Fruit fly (Drosophila melanogaster) whole organism, adult: Measurements from ENCODE around the gene Scgdelta.

Experiments
- CG12768 ChIP-seq: fragments of 200-800 bp; sonication (Bioruptor generic); optimal IDR thresholded peaks from 2 replicates; lab custom pipeline; 2017; ENCODE audit warnings: missing biosample characterization, missing genetic modification characterization, mild to moderate bottlenecking, moderate library complexity, missing genetic modification reagents
- CG14711 ChIP-seq: fragments of 200-800 bp; sonication (Bioruptor generic); optimal IDR thresholded peaks from 2 replicates; lab custom pipeline; 2018; ENCODE audit warnings: missing biosample characterization, mild to moderate bottlenecking, missing genetic modification characterization, moderate library complexity
- CG33017 ChIP-seq: fragments of 200-800 bp; sonication (Bioruptor generic); optimal IDR thresholded peaks from 2 replicates; lab custom pipeline; 2018; ENCODE audit warnings: missing biosample characterization, mild to moderate bottlenecking, missing genetic modification characterization, moderate library complexity
- CG5204 ChIP-seq: fragments of 200-800 bp; sonication (Bioruptor generic); optimal IDR thresholded peaks from 2 replicates; lab custom pipeline; 2016; ENCODE audit warnings: missing biosample characterization, missing genetic modification characterization
- CG7045 ChIP-seq: fragments of 200-800 bp; sonication (Bioruptor generic); optimal IDR thresholded peaks from 2 replicates; lab custom pipeline; 2017; ENCODE audit warnings: missing biosample characterization, mild to moderate bottlenecking, missing genetic modification characterization
- Crg-1 ChIP-seq: fragments of 200-800 bp; sonication (Bioruptor generic); optimal IDR thresholded peaks from 2 replicates; lab custom pipeline; 2016; ENCODE audit warnings: missing biosample characterization, missing genetic modification characterization
- Hr96 ChIP-seq: fragments of 200-800 bp; sonication (Bioruptor generic); optimal IDR thresholded peaks from 2 replicates; lab custom pipeline; 2016; ENCODE audit warnings: missing biosample characterization, missing genetic modification characterization
- Mnt ChIP-seq: fragments of 200-800 bp; sonication (Bioruptor generic); optimal IDR thresholded peaks from 2 replicates; lab custom pipeline; 2016; ENCODE audit warnings: missing biosample characterization, mild to moderate bottlenecking, missing genetic modification characterization
- bab1 ChIP-seq: fragments of 200-800 bp; sonication (Bioruptor generic); optimal IDR thresholded peaks from 3 replicates; lab custom pipeline; 2019; ENCODE audit warnings: missing biosample characterization, mild to moderate bottlenecking, missing genetic modification characterization, moderate library complexity
- cic ChIP-seq: fragments of 200-800 bp; sonication (Bioruptor generic); optimal IDR thresholded peaks from 2 replicates; lab custom pipeline; 2017; ENCODE audit warnings: missing biosample characterization, mild to moderate bottlenecking, missing genetic modification characterization, moderate library complexity
- cnc ChIP-seq, 2 experiments: fragments of >200 bp; optimal IDR thresholded peaks; 2 replicates each; lab custom pipeline; 2017
- kay ChIP-seq: fragments of 200-800 bp; sonication (Bioruptor generic); peaks from one replicate; lab custom pipeline; 2016; ENCODE audit warnings: missing biosample characterization, missing genetic modification characterization, borderline replicate concordance
- tj ChIP-seq: fragments of 200-800 bp; sonication (Bioruptor generic); optimal IDR thresholded peaks from 3 replicates; lab custom pipeline; 2017; ENCODE audit warnings: missing biosample characterization, mild to moderate bottlenecking, missing genetic modification characterization, moderate library complexity
- toe ChIP-seq: fragments of 200-800 bp; sonication (Bioruptor generic); optimal IDR thresholded peaks from 2 replicates; lab custom pipeline; 2016; ENCODE audit warnings: missing biosample characterization, missing genetic modification characterization

DNA sequence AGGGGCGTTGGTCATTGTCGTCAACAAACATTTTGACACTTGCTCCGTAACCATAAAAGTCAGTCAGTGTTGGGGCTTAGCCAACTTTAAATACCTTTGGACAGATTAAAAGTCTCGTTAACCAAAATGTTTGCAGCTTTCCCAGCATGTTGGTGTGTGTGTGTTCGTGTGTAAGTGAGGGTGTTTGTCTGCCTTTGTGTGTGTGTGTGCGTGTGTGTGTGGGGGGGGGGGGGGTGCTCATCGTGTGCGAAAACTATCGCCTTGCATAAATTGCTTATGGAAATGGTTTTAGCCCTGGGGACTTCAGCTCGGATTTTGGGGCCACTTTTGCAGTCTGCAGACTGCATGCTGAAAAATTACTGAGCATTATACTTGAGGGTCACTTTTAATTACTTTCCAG is 39.0 kb downstream of the Scgdelta start:
- TF ChIP-seq Crg-1 (GFP tag; lab: Kevin White, UChicago) (no peak), bab1 (no peak), cnc (optimal IDR thresholded peaks at IDR 0.05; lab: Kevin White, UChicago) (no peak), Hr96 (GFP tag; lab: Kevin White, UChicago) (no peak), toe (GFP tag; lab: Kevin White, UChicago) (no peak), CG5204 (GFP tag; lab: Kevin White, UChicago) (no peak), CG7045 (GFP tag; lab: Kevin White, UChicago) (no peak), CG33017 (no peak), tj (GFP tag; lab: Kevin White, UChicago) (no peak), kay (GFP tag; lab: Kevin White, UChicago) (no peak), cic (no peak), Mnt (GFP tag; lab: Kevin White, UChicago) (no peak), CG14711 (tag; lab: Kevin White, UChicago) (no peak), CG12768 (GFP tag; lab: Kevin White, UChicago) (no peak)
